Worm (Caenorhabditis elegans) whole organism, L3 larva: Measurements from ENCODE around the gene cht-1.

Source experiments
- R02D3.7 ChIP-seq: fragments of 150-350 bp; optimal IDR thresholded peaks from 2 replicates; lab custom pipeline; 2014; ENCODE audit warnings: missing biosample characterization, missing genetic modification characterization
- aly-2 ChIP-seq: fragments of 150-350 bp; optimal IDR thresholded peaks from 2 replicates; lab custom pipeline; 2014; ENCODE audit warnings: missing biosample characterization, missing genetic modification characterization
- ama-1 ChIP-seq: fragments of 150-350 bp; optimal IDR thresholded peaks from 2 replicates; lab custom pipeline; 2018
- ceh-16 ChIP-seq: sonication (generic microtip); optimal IDR thresholded peaks from 2 replicates; lab custom pipeline; 2017; ENCODE audit warnings: missing biosample characterization, missing genetic modification characterization
- ceh-82 ChIP-seq: fragments of 150-350 bp; optimal IDR thresholded peaks from 2 replicates; lab custom pipeline; 2014; ENCODE audit warnings: missing biosample characterization, missing genetic modification characterization
- ceh-9 ChIP-seq: sonication (generic microtip); optimal IDR thresholded peaks from 2 replicates; lab custom pipeline; 2018; ENCODE audit warnings: missing biosample characterization, missing genetic modification characterization
- daf-12 ChIP-seq: fragments of 150-350 bp; optimal IDR thresholded peaks from 2 replicates; lab custom pipeline; 2014; ENCODE audit warnings: missing biosample characterization, missing genetic modification reagents, missing genetic modification characterization
- egl-27 ChIP-seq: sonication (generic microtip); optimal IDR thresholded peaks from 4 replicates; lab custom pipeline; 2017; ENCODE audit warnings: missing biosample characterization, missing genetic modification reagents, missing genetic modification characterization
- egl-5 ChIP-seq: fragments of 150-350 bp; optimal IDR thresholded peaks from 2 replicates; lab custom pipeline; 2017; ENCODE audit warnings: missing biosample characterization, missing genetic modification reagents, missing genetic modification characterization, inconsistent platforms
- elt-2 ChIP-seq: sonication (generic microtip); optimal IDR thresholded peaks from 2 replicates; lab custom pipeline; 2016; ENCODE audit warnings: missing genetic modification reagents, mild to moderate bottlenecking, missing genetic modification characterization, missing compliant biosample characterization
- elt-3 ChIP-seq, 3 experiments: fragments of 150-350 bp in 1 of 3; sonication (generic microtip) in 2 of 3; optimal IDR thresholded peaks; 2 replicates in 2 of 3; 4 replicates in 1 of 3; lab custom pipeline; 2014 to 2017; ENCODE audit warnings: missing biosample characterization in 3 of 3, missing genetic modification characterization in 3 of 3
- eor-1 ChIP-seq, 2 experiments: fragments of 150-350 bp; optimal IDR thresholded peaks; 2 replicates each; lab custom pipeline; 2014 to 2018; ENCODE audit warnings: missing biosample characterization in 2 of 2, missing genetic modification characterization in 2 of 2
- fkh-2 ChIP-seq: fragments of 150-350 bp; optimal IDR thresholded peaks from 2 replicates; lab custom pipeline; 2014; ENCODE audit warnings: missing biosample characterization, missing genetic modification reagents, missing genetic modification characterization
- fos-1 ChIP-seq: fragments of 150-350 bp; optimal IDR thresholded peaks from 2 replicates; lab custom pipeline; 2014; ENCODE audit warnings: missing biosample characterization, missing genetic modification characterization
- hmg-11 ChIP-seq: sonication (generic microtip); optimal IDR thresholded peaks from 2 replicates; lab custom pipeline; 2016; ENCODE audit warnings: missing genetic modification characterization, missing compliant biosample characterization
- lin-39 ChIP-seq: fragments of 150-350 bp; optimal IDR thresholded peaks from 2 replicates; lab custom pipeline; 2018; ENCODE audit warnings: missing biosample characterization, missing genetic modification reagents, missing genetic modification characterization
- lsy-12 ChIP-seq: sonication (generic microtip); optimal IDR thresholded peaks from 2 replicates; lab custom pipeline; 2016; ENCODE audit warnings: mild to moderate bottlenecking, missing genetic modification characterization, missing compliant biosample characterization
- mml-1 ChIP-seq: fragments of 150-350 bp; sonication (generic microtip); optimal IDR thresholded peaks from 3 replicates; lab custom pipeline; 2014; ENCODE audit warnings: missing biosample characterization, missing genetic modification characterization
- nfya-1 ChIP-seq: sonication (generic microtip); optimal IDR thresholded peaks from 2 replicates; lab custom pipeline; 2017; ENCODE audit warnings: missing genetic modification characterization, mild to moderate bottlenecking, missing compliant biosample characterization, antibody characterized with exemption, moderate library complexity; ENCODE audit not compliant: insufficient read depth
- nhr-11 ChIP-seq: fragments of 150-350 bp; optimal IDR thresholded peaks from 2 replicates; lab custom pipeline; 2014; ENCODE audit warnings: missing biosample characterization, missing genetic modification characterization
- nhr-23 ChIP-seq: fragments of 150-350 bp; optimal IDR thresholded peaks from 2 replicates; lab custom pipeline; 2014; ENCODE audit warnings: missing biosample characterization, missing genetic modification reagents, missing genetic modification characterization
- nhr-237 ChIP-seq: fragments of 150-350 bp; optimal IDR thresholded peaks from 2 replicates; lab custom pipeline; 2014; ENCODE audit warnings: missing biosample characterization, missing genetic modification characterization
- nhr-25 ChIP-seq: sonication (generic microtip); optimal IDR thresholded peaks from 2 replicates; lab custom pipeline; 2017; ENCODE audit warnings: missing biosample characterization, missing genetic modification characterization
- nhr-28 ChIP-seq: fragments of 150-350 bp; optimal IDR thresholded peaks from 2 replicates; lab custom pipeline; 2014; ENCODE audit warnings: missing biosample characterization, missing genetic modification characterization
- nhr-43 ChIP-seq: sonication (generic microtip); optimal IDR thresholded peaks from 2 replicates; lab custom pipeline; 2016; ENCODE audit warnings: mild to moderate bottlenecking, missing genetic modification characterization, missing compliant biosample characterization; ENCODE audit not compliant: poor library complexity, severe bottlenecking
- nhr-77 ChIP-seq: fragments of 150-350 bp; optimal IDR thresholded peaks from 2 replicates; lab custom pipeline; 2014; ENCODE audit warnings: missing biosample characterization, missing genetic modification characterization
- pha-4 ChIP-seq: fragments of 150-350 bp; optimal IDR thresholded peaks from 2 replicates; lab custom pipeline; 2014; ENCODE audit warnings: missing biosample characterization, missing genetic modification reagents, missing genetic modification characterization
- pqm-1 ChIP-seq: fragments of 150-350 bp; optimal IDR thresholded peaks from 2 replicates; lab custom pipeline; 2017; ENCODE audit warnings: missing biosample characterization, missing genetic modification characterization, inconsistent platforms
- skn-1 ChIP-seq: fragments of 150-350 bp; optimal IDR thresholded peaks from 2 replicates; lab custom pipeline; 2014; ENCODE audit warnings: missing biosample characterization, missing genetic modification characterization
- snpc-4 ChIP-seq: fragments of 150-350 bp; optimal IDR thresholded peaks from 2 replicates; lab custom pipeline; 2014; ENCODE audit warnings: missing biosample characterization, missing genetic modification characterization
- tbx-2 ChIP-seq: sonication (generic microtip); optimal IDR thresholded peaks from 2 replicates; lab custom pipeline; 2016; ENCODE audit warnings: mild to moderate bottlenecking, missing genetic modification characterization, missing compliant biosample characterization
- unc-39 ChIP-seq: sonication (generic microtip); optimal IDR thresholded peaks from 4 replicates; lab custom pipeline; 2017; ENCODE audit warnings: missing biosample characterization, missing genetic modification characterization
- unc-62 ChIP-seq: fragments of 150-350 bp; sonication (generic microtip); optimal IDR thresholded peaks from 4 replicates; lab custom pipeline; 2014; ENCODE audit warnings: missing biosample characterization, missing genetic modification reagents, missing genetic modification characterization
- zag-1 ChIP-seq: fragments of 150-350 bp; optimal IDR thresholded peaks from 2 replicates; lab custom pipeline; 2014; ENCODE audit warnings: missing biosample characterization, missing genetic modification characterization
- ztf-11 ChIP-seq: fragments of 150-350 bp; optimal IDR thresholded peaks from 2 replicates; lab custom pipeline; 2014; ENCODE audit warnings: missing biosample characterization, missing genetic modification characterization
- ztf-4 ChIP-seq: fragments of 150-350 bp; optimal IDR thresholded peaks from 2 replicates; lab custom pipeline; 2014; ENCODE audit warnings: missing biosample characterization, missing genetic modification characterization

cht-1 gene

ce11 chrX:3414660-3415144 lies 14.9 kb upstream of the cht-1 start, which contains the start of gene dhs-27:
TSS of gene dhs-27 (minus strand) at chrX:3414710.
- TF ChIP-seq nhr-23 (tag; lab: Kevin White, UChicago) (peak; percentile 60), elt-3 (tag; optimal IDR thresholded peaks at IDR 0.05; lab: Kevin White, UChicago) (no peak), nhr-25 (peak; percentile 59), fkh-2 (tag; lab: Kevin White, UChicago) (no peak), unc-62 (GFP tag; lab: Kevin White, UChicago) (no peak), fos-1 (tag; lab: Kevin White, UChicago) (no peak)
- TF ChIP-seq, all 47 proteins: peak for 2

ce11 chrX:3411565-3412022 lies 11.8 kb upstream of the cht-1 start, which contains the start of gene unc-78:
TSS of gene unc-78 (minus strand) at chrX:3411615.
- TF ChIP-seq fkh-2 (tag; lab: Kevin White, UChicago) (no peak), ama-1 (lab: Kevin White, UChicago) (no peak), mml-1 (tag; lab: Kevin White, UChicago) (no peak), lin-39 (no peak), snpc-4 (tag; lab: Kevin White, UChicago) (no peak), elt-2 (peak; percentile 0), nfya-1 (tag; lab: Kevin White, UChicago) (no peak), pqm-1 (tag; lab: Kevin White, UChicago) (peak; percentile 31), R02D3.7 (tag; lab: Kevin White, UChicago) (no peak), tbx-2 (tag; lab: Kevin White, UChicago) (no peak), pha-4 (tag; lab: Kevin White, UChicago) (peak; percentile 16)

- TF ChIP-seq skn-1 (tag; lab: Kevin White, UChicago) = no peak
- TF ChIP-seq daf-12 = no peak
- TF ChIP-seq nhr-25 = no peak
- TF ChIP-seq elt-3 (tag; optimal IDR thresholded peaks at IDR 0.05; lab: Kevin White, UChicago) = no peak
- TF ChIP-seq eor-1 (tag; optimal IDR thresholded peaks at IDR 0.05; lab: Kevin White, UChicago) = no peak
- TF ChIP-seq ama-1 (lab: Kevin White, UChicago) = no peak
- TF ChIP-seq egl-5 = no peak
- no peak for TF ChIP-seq lin-39
- TF ChIP-seq fkh-2 (tag; lab: Kevin White, UChicago) = no peak
- TF ChIP-seq zag-1 (tag; lab: Kevin White, UChicago) = no peak
- TF ChIP-seq nhr-237 = no peak
- no peak for TF ChIP-seq ztf-11 (tag; lab: Kevin White, UChicago)
- TF ChIP-seq snpc-4 (tag; lab: Kevin White, UChicago) = no peak
- no peak for TF ChIP-seq ztf-4 (tag; lab: Kevin White, UChicago)
- TF ChIP-seq aly-2 (tag; lab: Kevin White, UChicago) = no peak
- no peak for TF ChIP-seq ceh-16 (tag; lab: Kevin White, UChicago)
- TF ChIP-seq lsy-12 (tag; lab: Kevin White, UChicago) = no peak
- TF ChIP-seq hmg-11 (tag; lab: Kevin White, UChicago) = no peak
- TF ChIP-seq ceh-9 (tag; lab: Kevin White, UChicago) = no peak
- no peak for TF ChIP-seq nhr-11 (tag; lab: Kevin White, UChicago)
These were observed 9.0 kb upstream of the cht-1 start for ce11 chrX:3408717-3409303.

ce11 chrX:3403195-3403594 lies 3.4 kb upstream of the cht-1 start, which contains the start of gene vit-5:
TSS of gene vit-5 (plus strand) at chrX:3403471.
- no peak for TF ChIP-seq nhr-77 (tag; lab: Kevin White, UChicago)
- TF ChIP-seq nhr-28 (tag; lab: Kevin White, UChicago) = no peak
- no peak for TF ChIP-seq pqm-1 (tag; lab: Kevin White, UChicago)
- no peak for TF ChIP-seq fkh-2 (tag; lab: Kevin White, UChicago)
- no peak for TF ChIP-seq egl-27 (tag; lab: Kevin White, UChicago)
- TF ChIP-seq skn-1 (tag; lab: Kevin White, UChicago) = no peak
- no peak for TF ChIP-seq elt-2
- no peak for TF ChIP-seq snpc-4 (tag; lab: Kevin White, UChicago)
- TF ChIP-seq unc-39 (tag; lab: Kevin White, UChicago) = no peak
- no peak for TF ChIP-seq hmg-11 (tag; lab: Kevin White, UChicago)
- TF ChIP-seq nhr-43 (tag; lab: Kevin White, UChicago) = no peak
- TF ChIP-seq egl-5 = no peak
- TF ChIP-seq aly-2 (tag; lab: Kevin White, UChicago) = no peak
- TF ChIP-seq pha-4 (tag; lab: Kevin White, UChicago) = no peak
- TF ChIP-seq ama-1 (lab: Kevin White, UChicago) = no peak
- TF ChIP-seq ceh-82 (tag; lab: Kevin White, UChicago) = no peak
